Worm (Caenorhabditis elegans) whole organism, early embryonic: ENCODE data around the gene fipr-3.

ENCODE experiments used
- B0310.2 ChIP-seq: sonication (generic microtip); optimal IDR thresholded peaks from 2 replicates; lab custom pipeline; 2016; ENCODE audit warnings: mild to moderate bottlenecking, missing genetic modification characterization, missing compliant biosample characterization
- F13C5.2 ChIP-seq: sonication (generic microtip); optimal IDR thresholded peaks from 2 replicates; lab custom pipeline; 2017; ENCODE audit warnings: mild to moderate bottlenecking, missing genetic modification characterization, inconsistent platforms, missing compliant biosample characterization
- aly-1 ChIP-seq: sonication (generic microtip); optimal IDR thresholded peaks from 2 replicates; lab custom pipeline; 2016; ENCODE audit warnings: missing genetic modification characterization, missing compliant biosample characterization
- ama-1 ChIP-seq: fragments of 150-350 bp; optimal IDR thresholded peaks from 2 replicates; lab custom pipeline; 2014
- ceh-13 ChIP-seq: fragments of 200-800 bp; sonication (Bioruptor generic); optimal IDR thresholded peaks from 2 replicates; lab custom pipeline; 2018; ENCODE audit warnings: mild to moderate bottlenecking, missing genetic modification characterization, missing compliant biosample characterization
- ceh-36 ChIP-seq: sonication (generic microtip); optimal IDR thresholded peaks from 2 replicates; lab custom pipeline; 2016; ENCODE audit warnings: missing genetic modification characterization, inconsistent platforms, missing compliant biosample characterization
- ets-7 ChIP-seq: sonication (generic microtip); optimal IDR thresholded peaks from 2 replicates; lab custom pipeline; 2016; ENCODE audit warnings: missing genotype, missing genetic modification characterization, missing compliant biosample characterization
- flt-1 ChIP-seq: fragments of 200-800 bp; sonication (Bioruptor generic); IDR thresholded peaks from 2 replicates; pipeline ENCODE4 v1.3.6; 2022; ENCODE audit warnings: missing genetic modification characterization, missing compliant biosample characterization
- hmbx-1 ChIP-seq: sonication (generic microtip); optimal IDR thresholded peaks from 2 replicates; lab custom pipeline; 2016; ENCODE audit warnings: mild to moderate bottlenecking, missing genetic modification characterization, missing compliant biosample characterization
- hmg-4 ChIP-seq: fragments of 200-800 bp; sonication (Bioruptor generic); optimal IDR thresholded peaks from 2 replicates; lab custom pipeline; 2018; ENCODE audit warnings: mild to moderate bottlenecking, missing genetic modification characterization, missing compliant biosample characterization
- hnd-1 ChIP-seq: sonication (generic microtip); optimal IDR thresholded peaks from 2 replicates; lab custom pipeline; 2016; ENCODE audit warnings: missing genetic modification characterization, missing compliant biosample characterization
- pes-1 ChIP-seq: fragments of 200-800 bp; sonication (Bioruptor generic); IDR thresholded peaks from 2 replicates; pipeline ENCODE4 v1.3.6; 2022; ENCODE audit warnings: missing genetic modification reagents, missing genetic modification characterization, missing compliant biosample characterization
- scrt-1 ChIP-seq: fragments of 200-800 bp; sonication (Bioruptor generic); IDR thresholded peaks from 2 replicates; pipeline ENCODE4 v1.3.6; 2022; ENCODE audit warnings: missing genetic modification characterization, missing compliant biosample characterization
- sea-1 ChIP-seq: fragments of 200-800 bp; sonication (Bioruptor generic); conservative IDR thresholded peaks from 2 replicates; pipeline ENCODE4 v1.3.6; 2022; ENCODE audit warnings: missing genetic modification characterization, missing compliant biosample characterization
- tbx-11 ChIP-seq: fragments of 200-800 bp; sonication (Bioruptor generic); IDR thresholded peaks from 2 replicates; pipeline ENCODE4 v1.3.6; 2022; ENCODE audit warnings: missing genetic modification characterization, missing compliant biosample characterization
- tbx-37 ChIP-seq: fragments of 200-800 bp; sonication (Bioruptor generic); conservative IDR thresholded peaks from 2 replicates; pipeline ENCODE4 v1.3.6; 2022; ENCODE audit warnings: missing genetic modification reagents, missing genetic modification characterization, missing compliant biosample characterization
- tra-4 ChIP-seq: sonication (generic microtip); optimal IDR thresholded peaks from 2 replicates; lab custom pipeline; 2017; ENCODE audit warnings: missing genetic modification characterization, missing compliant biosample characterization

The fipr-3 gene

ce11 chrX:14423105-14423504 lies at the start of gene fipr-3:
TSS of gene fipr-3 (plus strand) at chrX:14423405.
- TF ChIP-seq aly-1 (tag; lab: Kevin White, UChicago) (no peak), hmg-4 (GFP tag; lab: Kevin White, UChicago) (no peak), hnd-1 (tag; lab: Kevin White, UChicago) (no peak)

DNA sequence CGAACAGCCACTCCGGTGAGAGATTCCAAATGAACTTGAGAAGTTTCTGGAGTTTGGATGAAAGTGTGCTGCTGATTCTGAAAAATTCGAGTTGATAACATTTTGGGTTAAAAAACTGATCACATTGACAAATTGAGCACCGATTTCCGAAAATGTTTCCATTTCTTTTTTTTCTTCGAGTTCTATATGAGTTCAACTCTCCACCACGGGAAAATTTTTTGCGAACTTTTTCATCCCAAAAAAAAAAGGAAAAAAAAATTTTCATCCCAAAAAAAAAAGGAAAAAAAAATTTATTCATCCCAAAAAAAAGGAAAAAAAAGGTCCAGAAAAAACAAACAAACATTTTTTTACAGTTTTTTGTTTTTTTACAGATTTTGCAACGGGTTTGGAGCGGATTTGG lies 46.0 kb upstream of the fipr-3 start, which contains the start of gene Y60A9A.1:
TSS of gene Y60A9A.1 (minus strand) at position 101 of the 400 bp plus-strand sequence.
- no peak for TF ChIP-seq B0310.2

- TF ChIP-seq tbx-11 (GFP tag; lab: Robert Waterston, UW) (no peak), ama-1 (lab: Kevin White, UChicago) (no peak), sea-1 (no peak), aly-1 (tag; lab: Kevin White, UChicago) (no peak), tra-4 (tag; lab: Kevin White, UChicago) (no peak), hnd-1 (tag; lab: Kevin White, UChicago) (no peak), F13C5.2 (tag; lab: Kevin White, UChicago) (no peak), flt-1 (GFP tag; lab: Robert Waterston, UW) (no peak), hmg-4 (GFP tag; lab: Kevin White, UChicago) (no peak), tbx-37 (GFP tag; lab: Robert Waterston, UW) (no peak), pes-1 (GFP tag; lab: Robert Waterston, UW) (no peak), scrt-1 (GFP tag; lab: Robert Waterston, UW) (no peak), ceh-13 (GFP tag; lab: Kevin White, UChicago) (no peak), B0310.2 (no peak), ceh-36 (tag; lab: Kevin White, UChicago) (no peak)
Measured at ce11 chrX:14382951-14383350, 40.3 kb upstream of the fipr-3 start, which contains the start of gene Y60A9.3. TSS of gene Y60A9.3 (plus strand) at chrX:14383251.

- TF ChIP-seq tbx-37 (GFP tag; lab: Robert Waterston, UW) = peak; percentile 42; the same call in 1 of the 2 replicates
Measured at ce11 chrX:14386670-14387069, 36.5 kb upstream of the fipr-3 start.

DNA sequence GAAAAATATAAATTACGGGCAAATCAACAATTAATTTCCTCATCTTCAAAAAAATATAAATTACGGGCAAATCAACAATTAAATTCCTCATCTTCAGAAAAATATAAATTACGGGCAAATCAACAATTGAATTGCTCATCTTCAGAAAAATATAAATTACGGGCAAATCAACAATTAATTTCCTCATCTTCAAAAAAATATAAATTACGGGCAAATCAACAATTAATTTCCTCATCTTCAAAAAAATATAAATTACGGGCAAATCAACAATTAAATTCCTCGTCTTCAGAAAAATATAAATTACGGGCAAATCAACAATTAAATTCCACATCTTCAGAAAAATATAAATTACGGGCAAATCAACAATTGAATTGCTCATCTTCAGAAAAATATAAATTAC lies 35.5 kb upstream of the fipr-3 start:
- 0 out of 2 replicates have a peak, but pooled peaks have one; percentile 22 for TF ChIP-seq sea-1
- peak; percentile 52; the same call in 1 of the 2 replicates for TF ChIP-seq tbx-37 (GFP tag; lab: Robert Waterston, UW)

ce11 chrX:14395267-14395666 lies 27.9 kb upstream of the fipr-3 start, which contains the start of gene Y60A9.1:
TSS of gene Y60A9.1 (minus strand) at chrX:14395367.
- TF ChIP-seq B0310.2 (no peak), tbx-37 (GFP tag; lab: Robert Waterston, UW) (no peak), tbx-11 (GFP tag; lab: Robert Waterston, UW) (no peak), pes-1 (GFP tag; lab: Robert Waterston, UW) (no peak), ceh-36 (tag; lab: Kevin White, UChicago) (no peak), hmbx-1 (no peak)

- TF ChIP-seq sea-1 = no peak
- no peak for TF ChIP-seq tra-4 (tag; lab: Kevin White, UChicago)
- TF ChIP-seq ets-7 = no peak
- no peak for TF ChIP-seq F13C5.2 (tag; lab: Kevin White, UChicago)
- no peak for TF ChIP-seq tbx-11 (GFP tag; lab: Robert Waterston, UW)
- TF ChIP-seq hmg-4 (GFP tag; lab: Kevin White, UChicago) = no peak
- no peak for TF ChIP-seq tbx-37 (GFP tag; lab: Robert Waterston, UW)
- no peak for TF ChIP-seq ceh-36 (tag; lab: Kevin White, UChicago)
- TF ChIP-seq flt-1 (GFP tag; lab: Robert Waterston, UW) = no peak
- TF ChIP-seq hmbx-1 = no peak
- no peak for TF ChIP-seq B0310.2
- TF ChIP-seq ceh-13 (GFP tag; lab: Kevin White, UChicago) = no peak
Measured at ce11 chrX:14399035-14399434, 24.2 kb upstream of the fipr-3 start.

DNA sequence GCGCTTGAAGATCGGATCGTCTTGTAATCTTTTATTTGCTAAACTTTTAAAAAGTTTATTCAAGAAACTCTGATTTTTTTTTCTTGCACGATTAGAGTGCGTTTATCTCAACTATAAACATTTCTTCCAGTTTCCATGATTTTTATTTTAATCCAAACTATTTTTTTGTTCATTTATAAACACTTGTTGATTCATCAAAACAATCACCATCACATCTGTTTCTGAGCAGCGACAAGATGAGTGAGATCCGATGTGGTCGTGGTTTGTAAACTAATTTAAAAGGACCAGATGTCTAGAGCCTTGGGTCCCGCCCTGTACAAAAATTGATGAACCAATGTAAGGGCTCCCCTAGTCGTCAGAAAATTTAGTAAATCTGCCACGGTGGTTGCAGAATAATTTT lies 22.0 kb upstream of the fipr-3 start:
- no peak for TF ChIP-seq sea-1
- no peak for TF ChIP-seq ets-7
- TF ChIP-seq scrt-1 (GFP tag; lab: Robert Waterston, UW) = no peak
- no peak for TF ChIP-seq tbx-37 (GFP tag; lab: Robert Waterston, UW)
- TF ChIP-seq ceh-13 (GFP tag; lab: Kevin White, UChicago) = no peak
- TF ChIP-seq ama-1 (lab: Kevin White, UChicago) = no peak
- TF ChIP-seq flt-1 (GFP tag; lab: Robert Waterston, UW) = no peak
- TF ChIP-seq B0310.2 = no peak
- no peak for TF ChIP-seq hnd-1 (tag; lab: Kevin White, UChicago)
- TF ChIP-seq pes-1 (GFP tag; lab: Robert Waterston, UW) = no peak
- no peak for TF ChIP-seq F13C5.2 (tag; lab: Kevin White, UChicago)
- no peak for TF ChIP-seq ceh-36 (tag; lab: Kevin White, UChicago)
- TF ChIP-seq tbx-11 (GFP tag; lab: Robert Waterston, UW) = no peak
- no peak for TF ChIP-seq hmg-4 (GFP tag; lab: Kevin White, UChicago)
- TF ChIP-seq hmbx-1 = no peak
- TF ChIP-seq tra-4 (tag; lab: Kevin White, UChicago) = no peak
- no peak for TF ChIP-seq aly-1 (tag; lab: Kevin White, UChicago)

- TF ChIP-seq flt-1 (GFP tag; lab: Robert Waterston, UW) (no peak), hmg-4 (GFP tag; lab: Kevin White, UChicago) (no peak), tbx-37 (GFP tag; lab: Robert Waterston, UW) (no peak)
Measured at ce11 chrX:14405817-14406216, 17.4 kb upstream of the fipr-3 start, which contains the start of gene frpr-17. TSS of gene frpr-17 (plus strand) at chrX:14406117.
